Worm (Caenorhabditis elegans) whole organism, midembryonic: ENCODE data around the gene gpd-2.
A peak's percentile ranks its signal among the peaks of the same experiment; 100 is the strongest.

Source experiments
- T22C8.4 ChIP-seq: fragments of 200-800 bp; sonication (Bioruptor generic); IDR thresholded peaks from 2 replicates; pipeline ENCODE4 v1.3.6; 2022; ENCODE audit warnings: missing genetic modification characterization, missing compliant biosample characterization
- cog-1 ChIP-seq: sonication (generic microtip); optimal IDR thresholded peaks from 2 replicates; lab custom pipeline; 2016; ENCODE audit warnings: missing genetic modification characterization, missing compliant biosample characterization
- flt-1 ChIP-seq: fragments of 200-800 bp; sonication (Bioruptor generic); IDR thresholded peaks from 2 replicates; pipeline ENCODE4 v1.3.6; 2022; ENCODE audit warnings: missing genetic modification characterization, missing compliant biosample characterization
- klf-2 ChIP-seq: fragments of 200-800 bp; sonication (Bioruptor generic); conservative IDR thresholded peaks from 2 replicates; pipeline ENCODE4 v1.3.6; 2022; ENCODE audit warnings: missing genetic modification reagents, missing genetic modification characterization, missing compliant biosample characterization
- med-1 ChIP-seq: sonication (generic microtip); optimal IDR thresholded peaks from 2 replicates; lab custom pipeline; 2017; ENCODE audit warnings: missing genetic modification characterization, mild to moderate bottlenecking, missing compliant biosample characterization, antibody characterized with exemption, missing genetic modification reagents; ENCODE audit not compliant: insufficient read depth
- ref-1 ChIP-seq: fragments of 200-800 bp; sonication (Bioruptor generic); conservative IDR thresholded peaks from 2 replicates; pipeline ENCODE4 v1.3.6; 2022; ENCODE audit warnings: missing genetic modification reagents, missing genetic modification characterization, missing compliant biosample characterization
- tab-1 ChIP-seq: fragments of 200-800 bp; sonication (Bioruptor generic); IDR thresholded peaks from 2 replicates; pipeline ENCODE4 v1.3.6; 2022; ENCODE audit warnings: missing genetic modification characterization, missing compliant biosample characterization
- ztf-23 ChIP-seq: fragments of 200-800 bp; sonication (Bioruptor generic); IDR thresholded peaks from 2 replicates; pipeline ENCODE4 v1.3.6; 2022; ENCODE audit warnings: missing genetic modification reagents, missing genetic modification characterization, missing compliant biosample characterization
- ztf-29 ChIP-seq: fragments of 200-800 bp; sonication (Bioruptor generic); IDR thresholded peaks from 2 replicates; pipeline ENCODE4 v1.3.6; 2022; ENCODE audit warnings: missing genetic modification reagents, missing genetic modification characterization, missing compliant biosample characterization

gpd-2 gene

ce11 chrX:3114306-3115133 lies at the start of gene gpd-2:
Gene gpd-2, minus strand, starts transcription at chrX:3114689.
- TF ChIP-seq med-1 (GFP tag; lab: Kevin White, UChicago), result no peak
- no peak for TF ChIP-seq ztf-29 (GFP tag; lab: Robert Waterston, UW)
- no peak for TF ChIP-seq klf-2 (GFP tag; lab: Robert Waterston, UW)
- no peak for TF ChIP-seq ref-1
- TF ChIP-seq tab-1, result no peak
- no peak for TF ChIP-seq flt-1 (GFP tag; lab: Robert Waterston, UW)
- no peak for TF ChIP-seq T22C8.4
- TF ChIP-seq cog-1 (tag; lab: Kevin White, UChicago), result no peak
- TF ChIP-seq ztf-23, result no peak

DNA sequence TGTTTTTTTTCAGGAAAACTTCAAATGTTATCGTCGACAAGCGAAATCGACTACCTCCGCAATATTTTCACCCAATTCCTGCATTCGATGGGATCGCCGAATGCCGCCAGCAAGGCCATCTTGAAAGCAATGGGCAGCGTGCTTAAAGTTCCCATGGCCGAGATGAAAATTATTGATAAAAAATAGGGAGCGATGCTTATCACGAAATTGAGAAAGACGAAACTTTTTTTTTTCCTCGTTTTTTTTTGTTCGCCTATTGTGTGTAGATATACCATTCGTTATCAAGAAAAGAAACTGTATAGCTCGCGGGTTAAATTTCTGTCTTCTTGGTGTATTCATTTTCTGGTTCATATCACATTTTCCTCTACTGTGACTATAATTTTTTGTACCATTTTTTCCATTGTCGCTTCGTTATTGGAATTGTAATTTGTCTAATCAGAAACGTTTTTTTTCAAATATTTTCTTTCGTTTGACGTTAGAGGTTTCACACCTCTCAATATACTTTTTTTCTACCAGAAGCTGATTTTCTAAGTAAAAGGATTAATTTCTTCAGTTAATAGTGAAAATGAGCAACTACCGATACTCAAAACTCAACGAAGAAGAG lies 49.6 kb upstream of the gpd-2 start, which contains the start of gene syx-6:
TSS of gene syx-6 (plus strand) at position 554 of the 604 bp plus-strand sequence.
- TF ChIP-seq ztf-23 (no peak), tab-1 (no peak), T22C8.4 (no peak), med-1 (GFP tag; lab: Kevin White, UChicago) (no peak), cog-1 (tag; lab: Kevin White, UChicago) (no peak), flt-1 (GFP tag; lab: Robert Waterston, UW) (no peak), ztf-29 (GFP tag; lab: Robert Waterston, UW) (no peak), ref-1 (no peak), klf-2 (GFP tag; lab: Robert Waterston, UW) (no peak)

DNA sequence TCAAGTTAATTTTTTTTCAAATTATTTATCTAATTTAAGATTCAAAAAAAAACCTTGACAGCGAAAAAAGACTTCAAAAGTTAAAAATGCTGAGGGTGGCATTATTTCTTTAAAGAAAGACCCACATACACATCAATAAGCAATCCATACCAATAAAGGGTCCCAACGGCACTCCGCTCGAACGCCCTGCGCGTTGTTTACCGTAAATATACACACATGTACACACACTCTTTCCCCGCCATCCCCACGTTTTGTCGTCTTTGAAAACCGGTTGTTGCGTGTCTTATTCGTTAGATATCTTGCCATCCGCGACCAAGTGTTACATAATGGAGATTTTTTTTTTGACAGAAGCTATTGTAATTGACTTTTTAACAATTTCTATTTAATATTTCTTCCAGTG lies 45.1 kb upstream of the gpd-2 start, which contains the start of gene gcc-1:
TSS of gene gcc-1 (plus strand) at position 399 of the 400 bp plus-strand sequence.
- TF ChIP-seq cog-1 (tag; lab: Kevin White, UChicago) (peak; percentile 24), T22C8.4 (0 out of 2 replicates have a peak, but pooled peaks have one; percentile 27), tab-1 (no peak), med-1 (GFP tag; lab: Kevin White, UChicago) (no peak), ztf-29 (GFP tag; lab: Robert Waterston, UW) (no peak), ref-1 (no peak), ztf-23 (no peak), flt-1 (GFP tag; lab: Robert Waterston, UW) (no peak), klf-2 (GFP tag; lab: Robert Waterston, UW) (no peak)

ce11 chrX:3156062-3156791 lies 41.7 kb upstream of the gpd-2 start:
- TF ChIP-seq ztf-29 (GFP tag; lab: Robert Waterston, UW) (no peak), cog-1 (tag; lab: Kevin White, UChicago) (no peak), med-1 (GFP tag; lab: Kevin White, UChicago) (no peak), flt-1 (GFP tag; lab: Robert Waterston, UW) (no peak), ztf-23 (no peak), T22C8.4 (no peak), klf-2 (GFP tag; lab: Robert Waterston, UW) (no peak), ref-1 (no peak), tab-1 (no peak)

- TF ChIP-seq ztf-29 (GFP tag; lab: Robert Waterston, UW) (no peak), T22C8.4 (no peak), flt-1 (GFP tag; lab: Robert Waterston, UW) (no peak), cog-1 (tag; lab: Kevin White, UChicago) (no peak), ref-1 (no peak), ztf-23 (no peak)
Observed at ce11 chrX:3155111-3155843, 40.8 kb upstream of the gpd-2 start.

DNA sequence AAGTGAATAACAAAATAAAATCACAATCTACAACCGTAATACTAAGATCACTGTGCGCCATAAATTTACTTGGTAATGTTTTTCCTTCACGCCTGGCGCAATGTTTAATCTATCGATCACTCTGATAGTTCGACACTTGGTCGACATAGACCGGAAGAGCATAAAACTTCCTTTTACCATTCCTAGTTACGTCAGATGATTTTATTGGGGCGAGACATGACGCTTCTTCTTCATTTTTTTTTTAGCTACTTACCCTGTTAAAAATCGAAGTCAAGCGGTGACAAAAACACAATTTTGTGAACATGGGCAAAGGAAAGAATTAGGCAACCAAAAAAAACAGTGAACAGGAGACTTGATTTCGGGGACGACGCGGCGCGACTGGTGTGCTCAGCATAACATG lies 40.1 kb upstream of the gpd-2 start:
- TF ChIP-seq ztf-23 (no peak), flt-1 (GFP tag; lab: Robert Waterston, UW) (no peak), ztf-29 (GFP tag; lab: Robert Waterston, UW) (no peak), cog-1 (tag; lab: Kevin White, UChicago) (no peak), ref-1 (no peak), klf-2 (GFP tag; lab: Robert Waterston, UW) (no peak)

- TF ChIP-seq cog-1 (tag; lab: Kevin White, UChicago) (no peak), tab-1 (no peak), ref-1 (no peak), klf-2 (GFP tag; lab: Robert Waterston, UW) (no peak)
Observed at ce11 chrX:3153133-3153532, 38.6 kb upstream of the gpd-2 start.

- TF ChIP-seq klf-2 (GFP tag; lab: Robert Waterston, UW), result no peak
- TF ChIP-seq ref-1, result no peak
- no peak for TF ChIP-seq med-1 (GFP tag; lab: Kevin White, UChicago)
- no peak for TF ChIP-seq T22C8.4
- TF ChIP-seq cog-1 (tag; lab: Kevin White, UChicago), result no peak
- no peak for TF ChIP-seq flt-1 (GFP tag; lab: Robert Waterston, UW)
- no peak for TF ChIP-seq ztf-23
- TF ChIP-seq ztf-29 (GFP tag; lab: Robert Waterston, UW), result no peak
- TF ChIP-seq tab-1, result no peak
Observed at ce11 chrX:3152361-3152760, 37.9 kb upstream of the gpd-2 start, which contains the start of gene bbln-1. Gene bbln-1, minus strand, starts transcription at chrX:3152461.

DNA sequence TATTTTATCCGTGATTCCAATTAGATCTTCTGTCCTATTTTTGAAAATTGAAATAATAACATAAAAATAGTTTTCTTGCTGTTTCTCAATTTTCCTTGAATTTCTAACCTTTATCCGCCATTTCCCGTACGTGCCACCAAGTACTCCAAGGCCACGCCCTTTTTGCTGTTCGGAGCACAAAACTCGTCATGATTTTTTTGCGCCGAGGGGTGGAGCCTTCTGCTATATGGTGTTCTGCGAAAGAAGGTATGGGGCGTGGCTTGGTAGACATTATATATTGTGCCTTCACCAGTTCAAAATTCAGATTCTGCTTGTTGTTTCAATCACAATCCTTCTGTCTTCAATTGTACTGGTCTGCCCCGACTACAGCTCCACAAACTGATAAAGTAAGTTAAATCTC lies 30.8 kb upstream of the gpd-2 start, which contains the start of gene C15C7.4:
TSS of gene C15C7.4 (plus strand) at position 301 of the 400 bp plus-strand sequence.
- TF ChIP-seq tab-1 (no peak), klf-2 (GFP tag; lab: Robert Waterston, UW) (no peak), T22C8.4 (no peak), flt-1 (GFP tag; lab: Robert Waterston, UW) (no peak), ztf-23 (no peak), ztf-29 (GFP tag; lab: Robert Waterston, UW) (no peak), med-1 (GFP tag; lab: Kevin White, UChicago) (no peak), cog-1 (tag; lab: Kevin White, UChicago) (no peak), ref-1 (no peak)
